Fruit fly (Drosophila melanogaster) whole organism, embryonic: Measurements from ENCODE around the gene CG16959.

ENCODE experiments used
- ATbp ChIP-seq: fragments of 200-800 bp; sonication (Bioruptor generic); optimal IDR thresholded peaks from 2 replicates; lab custom pipeline; 2017; ENCODE audit warnings: missing biosample characterization, mild to moderate bottlenecking, missing genetic modification characterization, missing genetic modification reagents
- BEAF-32 ChIP-seq: fragments of 200-800 bp; sonication (Bioruptor generic); optimal IDR thresholded peaks from 3 replicates; lab custom pipeline; 2017; ENCODE audit warnings: missing biosample characterization, missing genetic modification characterization, mild to moderate bottlenecking, moderate library complexity, missing genetic modification reagents
- CG10979 ChIP-seq: fragments of 200-800 bp; sonication (Bioruptor generic); optimal IDR thresholded peaks from 2 replicates; lab custom pipeline; 2018; ENCODE audit warnings: missing biosample characterization, mild to moderate bottlenecking, missing genetic modification characterization, moderate library complexity
- CG1529 ChIP-seq: fragments of 200-800 bp; sonication (Bioruptor generic); optimal IDR thresholded peaks from 3 replicates; lab custom pipeline; 2018; ENCODE audit warnings: missing biosample characterization, missing genetic modification characterization
- CG15479 ChIP-seq: fragments of 200-800 bp; sonication (Bioruptor generic); optimal IDR thresholded peaks from 3 replicates; lab custom pipeline; 2019; ENCODE audit warnings: missing biosample characterization, mild to moderate bottlenecking, missing genetic modification characterization, moderate library complexity
- CG17802 ChIP-seq: fragments of 200-800 bp; sonication (Bioruptor generic); optimal IDR thresholded peaks from 2 replicates; lab custom pipeline; 2018; ENCODE audit warnings: missing biosample characterization, mild to moderate bottlenecking, missing genetic modification characterization, moderate library complexity
- CG18476 ChIP-seq: fragments of 200-800 bp; sonication (Bioruptor generic); optimal IDR thresholded peaks from 2 replicates; lab custom pipeline; 2016; ENCODE audit warnings: missing biosample characterization, mild to moderate bottlenecking, missing genetic modification characterization
- CG32772 ChIP-seq: fragments of 200-800 bp; sonication (Bioruptor generic); IDR thresholded peaks from 2 replicates; pipeline ENCODE4 v1.3.6; 2022; ENCODE audit warnings: missing biosample characterization, missing genetic modification characterization
- CG3407 ChIP-seq: fragments of 200-800 bp; sonication (Bioruptor generic); optimal IDR thresholded peaks from 2 replicates; lab custom pipeline; 2018; ENCODE audit warnings: missing biosample characterization, mild to moderate bottlenecking, missing genetic modification characterization
- CG34422 ChIP-seq: fragments of 200-800 bp; sonication (Bioruptor generic); IDR thresholded peaks from 3 replicates; pipeline ENCODE4 v1.3.6; 2022; ENCODE audit warnings: missing biosample characterization, missing genetic modification characterization
- CG4328 ChIP-seq: fragments of 200-800 bp; sonication (Bioruptor generic); optimal IDR thresholded peaks from 3 replicates; lab custom pipeline; 2017; ENCODE audit warnings: missing biosample characterization, missing genetic modification reagents, missing genetic modification characterization
- CG4617 ChIP-seq: fragments of 200-800 bp; sonication (Bioruptor generic); optimal IDR thresholded peaks from 3 replicates; lab custom pipeline; 2016; ENCODE audit warnings: missing biosample characterization, missing genetic modification characterization, borderline replicate concordance
- CG6175 ChIP-seq: fragments of 200-800 bp; sonication (Bioruptor generic); IDR thresholded peaks from 3 replicates; pipeline ENCODE4 v1.3.6; 2022; ENCODE audit warnings: missing biosample characterization, missing genetic modification characterization
- CG8290 ChIP-seq, 3 experiments: fragments of 200-800 bp; sonication (Bioruptor generic); optimal IDR thresholded peaks; 2 replicates each; lab custom pipeline; 2016 to 2019; ENCODE audit warnings: missing biosample characterization in 3 of 3, missing genetic modification characterization in 3 of 3, mild to moderate bottlenecking in 2 of 3, moderate library complexity in 1 of 3
- CG8359 ChIP-seq: fragments of 200-800 bp; sonication (Bioruptor generic); optimal IDR thresholded peaks from 2 replicates; lab custom pipeline; 2017; ENCODE audit warnings: missing biosample characterization, mild to moderate bottlenecking, missing genetic modification characterization, borderline replicate concordance
- CG8388 ChIP-seq: fragments of 200-800 bp; sonication (Bioruptor generic); optimal IDR thresholded peaks from 2 replicates; lab custom pipeline; 2019; ENCODE audit warnings: missing biosample characterization, mild to moderate bottlenecking, missing genetic modification characterization, moderate library complexity
- D19B ChIP-seq: fragments of 200-800 bp; sonication (Bioruptor generic); optimal IDR thresholded peaks from 2 replicates; lab custom pipeline; 2017; ENCODE audit warnings: missing biosample characterization, mild to moderate bottlenecking, missing genetic modification characterization
- E2f2 ChIP-seq: fragments of 200-800 bp; sonication (Bioruptor generic); IDR thresholded peaks from 2 replicates; pipeline ENCODE4 v1.3.6; 2022; ENCODE audit warnings: missing biosample characterization, missing genetic modification characterization
- GATAe ChIP-seq: fragments of 200-800 bp; sonication (Bioruptor generic); conservative IDR thresholded peaks from 2 replicates; pipeline ENCODE4 v1.3.6; 2022; ENCODE audit warnings: missing biosample characterization, missing genetic modification characterization
- HHEX ChIP-seq: fragments of 200-800 bp; sonication (Bioruptor generic); optimal IDR thresholded peaks from 3 replicates; lab custom pipeline; 2017; ENCODE audit warnings: missing biosample characterization, mild to moderate bottlenecking, missing genetic modification characterization, missing genetic modification reagents
- Sin3A ChIP-seq: fragments of >200 bp; optimal IDR thresholded peaks from 2 replicates; lab custom pipeline; 2018
- Sox100B ChIP-seq: fragments of 200-800 bp; sonication (Bioruptor generic); optimal IDR thresholded peaks from 3 replicates; lab custom pipeline; 2018; ENCODE audit warnings: missing biosample characterization, mild to moderate bottlenecking, missing genetic modification characterization
- Sry-β ChIP-seq: fragments of 200-800 bp; sonication (Bioruptor generic); optimal IDR thresholded peaks from 2 replicates; lab custom pipeline; 2018; ENCODE audit warnings: missing biosample characterization, mild to moderate bottlenecking, missing genetic modification characterization, moderate library complexity
- az2 ChIP-seq: fragments of 200-800 bp; sonication (Bioruptor generic); optimal IDR thresholded peaks from 3 replicates; lab custom pipeline; 2016; ENCODE audit warnings: missing biosample characterization, missing genetic modification characterization
- bab2 ChIP-seq: fragments of 200-800 bp; sonication (Bioruptor generic); optimal IDR thresholded peaks from 2 replicates; lab custom pipeline; 2016; ENCODE audit warnings: missing biosample characterization, missing genetic modification characterization
- bowl ChIP-seq: fragments of 200-800 bp; sonication (Bioruptor generic); IDR thresholded peaks from 2 replicates; pipeline ENCODE4 v1.3.6; 2022; ENCODE audit warnings: missing biosample characterization, missing genetic modification characterization
- cad ChIP-seq: fragments of >200 bp; optimal IDR thresholded peaks from 2 replicates; lab custom pipeline; 2017; ENCODE audit warnings: missing biosample characterization, missing genetic modification characterization
- cato ChIP-seq: fragments of 200-800 bp; sonication (Bioruptor generic); optimal IDR thresholded peaks from 2 replicates; lab custom pipeline; 2016; ENCODE audit warnings: missing biosample characterization, missing genetic modification characterization, borderline replicate concordance
- cg ChIP-seq: fragments of 200-800 bp; sonication (Bioruptor generic); optimal IDR thresholded peaks from 3 replicates; lab custom pipeline; 2019; ENCODE audit warnings: missing biosample characterization, mild to moderate bottlenecking, missing genetic modification characterization, moderate library complexity
- chif ChIP-seq, 2 experiments: fragments of 200-800 bp; sonication (Bioruptor generic); optimal IDR thresholded peaks; 3 replicates each; lab custom pipeline; 2016; ENCODE audit warnings: missing biosample characterization in 2 of 2, missing genetic modification characterization in 2 of 2
- da ChIP-seq: fragments of 200-800 bp; sonication (Bioruptor generic); optimal IDR thresholded peaks from 2 replicates; lab custom pipeline; 2016; ENCODE audit warnings: missing biosample characterization, missing genetic modification characterization
- dpn ChIP-seq, 2 experiments: fragments of 200-800 bp; sonication (Bioruptor generic); optimal IDR thresholded peaks; 3 replicates each; lab custom pipeline; 2016; ENCODE audit warnings: missing biosample characterization in 2 of 2, missing genetic modification characterization in 2 of 2
- eyg ChIP-seq: fragments of 200-800 bp; sonication (Bioruptor generic); optimal IDR thresholded peaks from 3 replicates; lab custom pipeline; 2016; ENCODE audit warnings: missing biosample characterization, missing genetic modification characterization
- gcm ChIP-seq: fragments of 200-800 bp; sonication (Bioruptor generic); optimal IDR thresholded peaks from 2 replicates; lab custom pipeline; 2019; ENCODE audit warnings: missing biosample characterization, mild to moderate bottlenecking, missing genetic modification characterization, moderate library complexity
- gem ChIP-seq: fragments of 200-800 bp; sonication (Bioruptor generic); optimal IDR thresholded peaks from 2 replicates; lab custom pipeline; 2019; ENCODE audit warnings: missing biosample characterization, mild to moderate bottlenecking, missing genetic modification characterization, moderate library complexity
- jumu ChIP-seq: fragments of 200-800 bp; sonication (Bioruptor generic); optimal IDR thresholded peaks from 3 replicates; lab custom pipeline; 2016; ENCODE audit warnings: missing biosample characterization, missing genetic modification characterization
- kah ChIP-seq: fragments of 200-800 bp; sonication (Bioruptor generic); optimal IDR thresholded peaks from 2 replicates; lab custom pipeline; 2018; ENCODE audit warnings: missing biosample characterization, mild to moderate bottlenecking, missing genetic modification characterization
- kni ChIP-seq: fragments of 200-800 bp; sonication (Bioruptor generic); optimal IDR thresholded peaks from 3 replicates; lab custom pipeline; 2017; ENCODE audit warnings: mild to moderate bottlenecking, missing biosample characterization, missing genetic modification reagents, missing genetic modification characterization
- lab ChIP-seq: fragments of 200-800 bp; sonication (Bioruptor generic); optimal IDR thresholded peaks from 3 replicates; lab custom pipeline; 2017; ENCODE audit warnings: missing biosample characterization, missing genetic modification characterization, mild to moderate bottlenecking, moderate library complexity, missing genetic modification reagents
- mirr ChIP-seq: fragments of 200-800 bp; sonication (Bioruptor generic); optimal IDR thresholded peaks from 3 replicates; lab custom pipeline; 2018; ENCODE audit warnings: missing biosample characterization, mild to moderate bottlenecking, missing genetic modification characterization
- nerfin-2 ChIP-seq: fragments of 200-800 bp; sonication (Bioruptor generic); IDR thresholded peaks from 2 replicates; pipeline ENCODE4 v1.3.6; 2022; ENCODE audit warnings: missing biosample characterization, missing genetic modification characterization; ENCODE audit not compliant: partially characterized antibody
- peb ChIP-seq: fragments of 200-800 bp; sonication (Bioruptor generic); IDR thresholded peaks from 2 replicates; pipeline ENCODE4 v1.3.6; 2022; ENCODE audit warnings: missing biosample characterization, missing genetic modification characterization
- pfk ChIP-seq: fragments of 200-800 bp; sonication (Bioruptor generic); optimal IDR thresholded peaks from 2 replicates; lab custom pipeline; 2018; ENCODE audit warnings: missing biosample characterization, mild to moderate bottlenecking, missing genetic modification characterization, moderate library complexity
- ranshi ChIP-seq: fragments of 200-800 bp; sonication (Bioruptor generic); IDR thresholded peaks from 2 replicates; pipeline ENCODE4 v1.3.6; 2022; ENCODE audit warnings: missing biosample characterization, missing genetic modification characterization
- sd ChIP-seq: fragments of 200-800 bp; sonication (Bioruptor generic); optimal IDR thresholded peaks from 3 replicates; lab custom pipeline; 2018; ENCODE audit warnings: missing biosample characterization, mild to moderate bottlenecking, missing genetic modification characterization, moderate library complexity
- stwl ChIP-seq: fragments of 200-800 bp; sonication (Bioruptor generic); optimal IDR thresholded peaks from 3 replicates; lab custom pipeline; 2018; ENCODE audit warnings: missing biosample characterization, mild to moderate bottlenecking, missing genetic modification characterization, moderate library complexity
- tll ChIP-seq, 2 experiments: fragments of 200-800 bp in 1 of 2; fragments of >200 bp in 1 of 2; sonication (Bioruptor generic) in 1 of 2; optimal IDR thresholded peaks; 2 replicates each; lab custom pipeline; 2017 to 2019; ENCODE audit warnings: missing biosample characterization in 2 of 2, missing genetic modification characterization in 2 of 2, mild to moderate bottlenecking in 1 of 2, moderate library complexity in 1 of 2
- usp ChIP-seq: fragments of >200 bp; optimal IDR thresholded peaks from 2 replicates; lab custom pipeline; 2017; ENCODE audit warnings: missing biosample characterization, missing genetic modification characterization
- wdn ChIP-seq: fragments of 200-800 bp; sonication (Bioruptor generic); IDR thresholded peaks from 2 replicates; pipeline ENCODE4 v1.3.6; 2022; ENCODE audit warnings: missing biosample characterization, missing genetic modification characterization
- zf30C ChIP-seq: fragments of 200-800 bp; sonication (Bioruptor generic); optimal IDR thresholded peaks from 3 replicates; lab custom pipeline; 2018; ENCODE audit warnings: missing biosample characterization, mild to moderate bottlenecking, missing genetic modification characterization

CG16959 gene

DNA sequence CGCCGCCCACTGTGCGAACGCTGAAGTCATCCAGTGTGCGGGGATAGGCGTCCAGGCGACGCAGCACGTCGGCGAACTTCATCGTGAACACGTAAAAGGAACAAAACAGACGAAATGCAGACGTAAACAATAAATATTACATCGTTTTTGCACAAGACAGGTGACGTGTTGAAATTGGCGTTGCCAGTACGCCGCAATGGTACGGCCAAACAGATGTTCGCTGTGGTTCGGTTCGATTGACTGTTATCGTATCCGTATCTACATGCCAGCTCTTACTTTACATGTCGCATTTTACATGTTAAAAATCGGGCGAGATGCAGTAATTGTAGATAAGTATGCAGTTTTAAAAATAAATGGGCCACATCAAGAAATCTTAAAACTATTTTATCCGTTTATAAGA, 38.3 kb upstream of the CG16959 start, which contains the start of gene CG7011 (continued):
- TF ChIP-seq BEAF-32 (GFP tag; lab: Kevin White, UChicago) (peak; percentile 41), CG4328 (no peak), CG34422 (GFP tag; lab: Robert Waterston, UW) (peak; percentile 69; the same call in 1 of the 3 replicates), gem (tag; lab: Kevin White, UChicago) (no peak), az2 (no peak), GATAe (GFP tag; lab: Robert Waterston, UW) (no peak), CG17802 (no peak), chif (GFP tag; optimal IDR thresholded peaks at IDR 0.05; lab: Kevin White, UChicago) (no peak), CG18476 (GFP tag; lab: Kevin White, UChicago) (no peak), cato (no peak), CG8359 (GFP tag; lab: Kevin White, UChicago) (no peak), sd (no peak), usp (GFP tag; lab: Kevin White, UChicago) (no peak), nerfin-2 (GFP tag; lab: Robert Waterston, UW) (no peak), jumu (GFP tag; lab: Kevin White, UChicago) (no peak), mirr (GFP tag; lab: Kevin White, UChicago) (no peak), stwl (tag; lab: Kevin White, UChicago) (peak; percentile 78), dpn (GFP tag; optimal IDR thresholded peaks at IDR 0.05; lab: Kevin White, UChicago) (no peak), bowl (GFP tag; lab: Robert Waterston, UW) (no peak), Sox100B (GFP tag; lab: Kevin White, UChicago) (no peak), CG3407 (GFP tag; lab: Kevin White, UChicago) (no peak), Sry-β (no peak), CG15479 (GFP tag; lab: Kevin White, UChicago) (peak; percentile 55), kah (GFP tag; lab: Kevin White, UChicago) (peak; percentile 32), bab2 (no peak), Sin3A (peak; percentile 31), cg (no peak), eyg (GFP tag; lab: Kevin White, UChicago) (no peak), kni (GFP tag; lab: Kevin White, UChicago) (no peak), ATbp (GFP tag; lab: Kevin White, UChicago) (no peak), CG32772 (GFP tag; lab: Robert Waterston, UW) (no peak), lab (GFP tag; lab: Kevin White, UChicago) (no peak), cad (GFP tag; lab: Kevin White, UChicago) (no peak), CG8388 (GFP tag; lab: Kevin White, UChicago) (no peak), wdn (GFP tag; lab: Robert Waterston, UW) (no peak), CG8290 (GFP tag; optimal IDR thresholded peaks at IDR 0.05; lab: Kevin White, UChicago) (no peak), CG8290 (tag; optimal IDR thresholded peaks at IDR 0.05; lab: Kevin White, UChicago) (no peak), CG10979 (tag; lab: Kevin White, UChicago) (no peak), D19B (GFP tag; lab: Kevin White, UChicago) (no peak), pfk (no peak), tll (GFP tag; optimal IDR thresholded peaks at IDR 0.05; lab: Kevin White, UChicago) (no peak), HHEX (GFP tag; lab: Kevin White, UChicago) (no peak), da (GFP tag; lab: Kevin White, UChicago) (peak; percentile 39), peb (GFP tag; lab: Robert Waterston, UW) (no peak), ranshi (GFP tag; lab: Robert Waterston, UW) (no peak), zf30C (GFP tag; lab: Kevin White, UChicago) (no peak), CG1529 (GFP tag; lab: Kevin White, UChicago) (no peak), CG6175 (GFP tag; lab: Robert Waterston, UW) (no peak), gcm (GFP tag; lab: Kevin White, UChicago) (no peak), CG4617 (GFP tag; lab: Kevin White, UChicago) (peak; percentile 26), E2f2 (GFP tag; lab: Robert Waterston, UW) (peak; percentile 29; the same call in 1 of the 2 replicates)
